Fruit fly (Drosophila melanogaster): ENCODE measurements around the gene ND-42.

ND-42 gene

DNA sequence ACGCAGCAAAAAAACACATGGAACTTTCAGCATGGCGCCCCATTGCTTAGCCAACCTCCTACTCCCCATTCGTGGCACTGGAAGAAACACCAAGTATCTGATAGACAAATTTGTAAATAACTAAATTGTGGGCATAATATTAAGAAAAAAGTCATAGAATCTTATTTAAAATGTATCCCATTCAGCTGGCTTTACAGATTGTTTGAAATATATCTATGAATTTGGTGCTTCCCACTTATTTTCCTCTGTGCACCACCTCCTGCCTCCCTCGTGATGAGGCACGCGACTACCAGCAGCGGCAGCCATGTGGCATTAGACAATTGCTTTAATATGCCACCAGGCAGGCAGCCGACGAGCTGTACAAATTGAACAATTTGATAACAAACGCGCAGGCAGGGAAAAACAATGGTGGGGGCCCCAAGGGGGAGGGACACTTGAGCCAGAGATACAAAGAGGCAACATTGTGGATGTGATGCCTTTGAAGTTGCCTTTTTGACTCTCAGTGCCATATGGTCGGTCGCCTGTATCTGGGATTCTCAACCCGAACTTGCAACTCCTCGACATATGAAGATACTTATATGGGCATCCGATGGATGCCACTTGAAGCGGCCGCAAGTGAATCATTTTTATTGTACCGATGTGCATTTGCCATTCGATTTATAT, 21.8 kb downstream of the ND-42 start (continued):
- TF ChIP-seq CG1602 (GFP tag; optimal IDR thresholded peaks at IDR 0.05), result peak; percentile 67
- TF ChIP-seq ftz-f1 (GFP tag; optimal IDR thresholded peaks at IDR 0.05), result peak; percentile 10
- peak; percentile 72 for TF ChIP-seq Side (GFP tag; optimal IDR thresholded peaks at IDR 0.05)
- peak; percentile 81 for TF ChIP-seq jumu (GFP tag; optimal IDR thresholded peaks at IDR 0.05)
- peak; percentile 81 for TF ChIP-seq gcm (GFP tag; optimal IDR thresholded peaks at IDR 0.05)
- peak; percentile 51 for TF ChIP-seq CG17802 (tag; optimal IDR thresholded peaks at IDR 0.05)
- TF ChIP-seq CG2120 (GFP tag; optimal IDR thresholded peaks at IDR 0.05), result peak; percentile 83
- peak; percentile 82 for TF ChIP-seq Hand (GFP tag; optimal IDR thresholded peaks at IDR 0.05)
- TF ChIP-seq exex (tag; optimal IDR thresholded peaks at IDR 0.05), result peak; percentile 38
- peak; percentile 62 for TF ChIP-seq CG14710 (tag; optimal IDR thresholded peaks at IDR 0.05)
- no peak for TF ChIP-seq unc-4 (GFP tag; IDR thresholded peaks at IDR 0.05; ENCODE audit: partially characterized antibody)
- peak; percentile 64 for TF ChIP-seq dm (GFP tag; optimal IDR thresholded peaks at IDR 0.05)
- no peak for TF ChIP-seq cg (GFP tag; optimal IDR thresholded peaks at IDR 0.05)
- TF ChIP-seq sr (GFP tag; IDR thresholded peaks at IDR 0.05), result no peak; the same call in 2 of the 3 replicates
- TF ChIP-seq CG7556 (GFP tag; optimal IDR thresholded peaks at IDR 0.05), result peak; percentile 85
- peak; percentile 82 for TF ChIP-seq gro (GFP tag; optimal IDR thresholded peaks at IDR 0.05)
- TF ChIP-seq Atf6 (GFP tag; IDR thresholded peaks at IDR 0.05), result peak; percentile 81
- peak; percentile 7 for TF ChIP-seq MESR4 (GFP tag; optimal IDR thresholded peaks at IDR 0.05)
- peak; percentile 59; the same call in 1 of the 2 replicates for TF ChIP-seq danr (GFP tag; IDR thresholded peaks at IDR 0.05)
- peak; percentile 37 for TF ChIP-seq Max (GFP tag; optimal IDR thresholded peaks at IDR 0.05)
- peak; percentile 48; the same call in 1 of the 2 replicates for TF ChIP-seq dati (GFP tag; IDR thresholded peaks at IDR 0.05)
- TF ChIP-seq kay (GFP tag; optimal IDR thresholded peaks at IDR 0.05), result peak; percentile 80
- peak; percentile 83 for TF ChIP-seq fd96Cb (tag; optimal IDR thresholded peaks at IDR 0.05)
- TF ChIP-seq amos (GFP tag; IDR thresholded peaks at IDR 0.05; ENCODE audit: partially characterized antibody), result no peak
- peak in 1 of 2 experiments; percentile 56 for TF ChIP-seq Hr78 (GFP tag; optimal IDR thresholded peaks at IDR 0.05)
- no peak for TF ChIP-seq tna (GFP tag; IDR thresholded peaks at IDR 0.05; ENCODE audit: partially characterized antibody)
- TF ChIP-seq zen (tag; optimal IDR thresholded peaks at IDR 0.05), result peak; percentile 47
- TF ChIP-seq run (tag; optimal IDR thresholded peaks at IDR 0.05), result peak; percentile 70
- TF ChIP-seq br (optimal IDR thresholded peaks at IDR 0.05), result no peak
- TF ChIP-seq phol (tag; optimal IDR thresholded peaks at IDR 0.05), result peak; percentile 76
- peak; percentile 50; the same call in 2 of the 3 replicates for TF ChIP-seq CG7357 (GFP tag; IDR thresholded peaks at IDR 0.05)
- peak; percentile 78 to 80 for TF ChIP-seq chif (GFP tag; optimal IDR thresholded peaks at IDR 0.05)
- peak; percentile 70 for TF ChIP-seq Gug (GFP tag; IDR thresholded peaks at IDR 0.05)
- peak; percentile 95 for TF ChIP-seq twi (tag; optimal IDR thresholded peaks at IDR 0.05)
- TF ChIP-seq CG16813 (GFP tag; IDR thresholded peaks at IDR 0.05; ENCODE audit: partially characterized antibody), result no peak
- peak; percentile 55 for TF ChIP-seq nerfin-1 (tag; optimal IDR thresholded peaks at IDR 0.05)
- TF ChIP-seq Mad (GFP tag; optimal IDR thresholded peaks at IDR 0.05), result peak; percentile 52
- TF ChIP-seq dmrt99B (tag; optimal IDR thresholded peaks at IDR 0.05), result peak; percentile 87
- TF ChIP-seq emc (GFP tag; optimal IDR thresholded peaks at IDR 0.05), result peak; percentile 34
- peak; percentile 81 for TF ChIP-seq Dbx (GFP tag; IDR thresholded peaks at IDR 0.05)
- TF ChIP-seq Elba2 (GFP tag; optimal IDR thresholded peaks at IDR 0.05), result no peak
- TF ChIP-seq odd (GFP tag; optimal IDR thresholded peaks at IDR 0.05), result peak; percentile 68
- TF ChIP-seq Neu2 (GFP tag; optimal IDR thresholded peaks at IDR 0.05; ENCODE audit: borderline replicate concordance), result no peak
- peak; percentile 44 for TF ChIP-seq CG15696 (tag; optimal IDR thresholded peaks at IDR 0.05)
- no peak for TF ChIP-seq fru (optimal IDR thresholded peaks at IDR 0.05)
- TF ChIP-seq Hsf (GFP tag; optimal IDR thresholded peaks at IDR 0.05), result peak; percentile 71
- peak; percentile 73 for TF ChIP-seq da (GFP tag; optimal IDR thresholded peaks at IDR 0.05)
- peak; percentile 84 for TF ChIP-seq CG10366 (GFP tag; IDR thresholded peaks at IDR 0.05)
- no peak for TF ChIP-seq pzg (GFP tag; optimal IDR thresholded peaks at IDR 0.05)
- peak; percentile 13 for TF ChIP-seq CG3065 (GFP tag; optimal IDR thresholded peaks at IDR 0.05)

Data from whole organism, embryonic.